Worm (Caenorhabditis elegans) whole organism, late embryonic: ENCODE results near the gene sru-3.

Experiments used
- ama-1 ChIP-seq: fragments of 150-350 bp; optimal IDR thresholded peaks from 2 replicates; lab custom pipeline; 2014
- ceh-22 ChIP-seq: sonication (generic microtip); optimal IDR thresholded peaks from 2 replicates; lab custom pipeline; 2017; ENCODE audit warnings: missing biosample characterization, missing genetic modification characterization
- ceh-6 ChIP-seq: fragments of 200-800 bp; sonication (Bioruptor generic); optimal IDR thresholded peaks from 2 replicates; lab custom pipeline; 2018; ENCODE audit warnings: mild to moderate bottlenecking, missing genetic modification characterization, missing compliant biosample characterization
- dmd-4 ChIP-seq: sonication (generic microtip); optimal IDR thresholded peaks from 2 replicates; lab custom pipeline; 2016; ENCODE audit warnings: borderline replicate concordance, missing genetic modification characterization, missing compliant biosample characterization
- dve-1 ChIP-seq: sonication (generic microtip); optimal IDR thresholded peaks from 2 replicates; lab custom pipeline; 2017; ENCODE audit warnings: antibody characterized with exemption, mild to moderate bottlenecking, missing genetic modification characterization, missing compliant biosample characterization
- elt-2 ChIP-seq: sonication (generic microtip); optimal IDR thresholded peaks from 2 replicates; lab custom pipeline; 2016; ENCODE audit warnings: missing genetic modification reagents, missing genetic modification characterization, missing compliant biosample characterization
- fkh-10 ChIP-seq: fragments of 150-350 bp; optimal IDR thresholded peaks from 2 replicates; lab custom pipeline; 2014; ENCODE audit warnings: missing biosample characterization, missing genetic modification reagents, missing genetic modification characterization
- mec-3 ChIP-seq: sonication (generic microtip); optimal IDR thresholded peaks from 2 replicates; lab custom pipeline; 2016; ENCODE audit warnings: borderline replicate concordance, missing genetic modification characterization, missing compliant biosample characterization
- nfya-1 ChIP-seq: sonication (generic microtip); optimal IDR thresholded peaks from 2 replicates; lab custom pipeline; 2017; ENCODE audit warnings: missing genetic modification characterization, mild to moderate bottlenecking, missing compliant biosample characterization, antibody characterized with exemption, moderate library complexity
- nhr-11 ChIP-seq: fragments of 150-350 bp; optimal IDR thresholded peaks from 2 replicates; lab custom pipeline; 2014; ENCODE audit warnings: missing biosample characterization, missing genetic modification characterization
- pha-4 ChIP-seq: fragments of 150-350 bp; optimal IDR thresholded peaks from 2 replicates; lab custom pipeline; 2018; ENCODE audit warnings: missing biosample characterization, missing genetic modification reagents, missing genetic modification characterization
- pqm-1 ChIP-seq: sonication (generic microtip); optimal IDR thresholded peaks from 2 replicates; lab custom pipeline; 2016; ENCODE audit warnings: missing genetic modification characterization, missing compliant biosample characterization
- ref-2 ChIP-seq: sonication (generic microtip); optimal IDR thresholded peaks from 2 replicates; lab custom pipeline; 2016; ENCODE audit warnings: missing genetic modification characterization, missing compliant biosample characterization

- TF ChIP-seq elt-2 (tag; lab: Kevin White, UChicago) (no peak), ama-1 (lab: Kevin White, UChicago) (no peak), fkh-10 (GFP tag; lab: Kevin White, UChicago) (no peak), dmd-4 (tag; lab: Kevin White, UChicago) (no peak), mec-3 (no peak), pha-4 (tag; lab: Kevin White, UChicago) (no peak), ceh-22 (tag; lab: Kevin White, UChicago) (no peak), nfya-1 (tag; lab: Kevin White, UChicago) (no peak), dve-1 (tag; lab: Kevin White, UChicago) (no peak), ceh-6 (GFP tag; lab: Kevin White, UChicago) (no peak), pqm-1 (tag; lab: Kevin White, UChicago) (no peak), ref-2 (tag; lab: Kevin White, UChicago) (no peak), nhr-11 (no peak)
These were observed 14.0 kb downstream of the sru-3 start, which contains the start of gene C33A12.4 for ce11 chrIV:9510439-9510838.
